Fruit fly (Drosophila melanogaster) whole organism, prepupa: ENCODE data around the gene CG18788.

Source experiments
- CG15336 ChIP-seq: fragments of 200-800 bp; sonication (Bioruptor generic); IDR thresholded peaks from 2 replicates; pipeline ENCODE4 v1.3.6; 2022; ENCODE audit warnings: missing biosample characterization, missing genetic modification characterization
- cyc ChIP-seq: fragments of 200-800 bp; sonication (Bioruptor generic); optimal IDR thresholded peaks from 3 replicates; lab custom pipeline; 2016; ENCODE audit warnings: missing biosample characterization, missing genetic modification characterization

DNA sequence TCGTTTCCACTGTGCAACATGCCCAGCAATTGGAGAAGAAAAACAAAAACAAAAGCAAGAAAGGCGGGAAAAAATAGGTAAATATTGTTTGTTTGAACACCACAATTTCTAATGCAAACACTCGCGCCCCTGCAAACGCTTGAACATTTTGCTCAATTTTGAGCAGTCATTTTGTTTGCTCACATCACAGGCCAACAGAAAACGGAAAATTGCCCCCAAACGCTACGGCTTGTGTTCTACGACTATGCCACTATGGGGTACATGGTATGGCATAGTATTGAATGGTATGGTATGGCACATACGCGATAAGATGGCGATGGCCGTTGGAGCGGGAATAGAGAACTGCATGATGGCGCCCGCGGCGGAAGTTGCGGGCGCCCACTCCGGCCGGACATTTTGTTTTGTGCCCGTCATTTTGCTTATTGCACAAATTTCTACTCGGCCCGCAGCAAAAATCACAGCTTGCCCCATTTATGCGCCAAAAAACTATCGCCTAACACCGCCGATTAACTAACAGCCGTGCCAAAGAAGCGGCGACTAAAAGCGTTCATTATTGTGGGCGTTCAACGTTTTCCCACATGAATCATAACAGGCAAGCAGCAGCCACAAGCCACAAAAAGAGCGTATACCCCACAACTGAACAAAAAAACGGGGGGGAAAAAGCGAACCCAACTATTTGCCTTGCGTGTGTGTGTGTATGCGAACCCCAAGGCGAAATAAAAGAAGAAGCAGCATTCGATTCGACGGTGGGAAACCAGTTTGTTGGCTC, 29.6 kb upstream of the CG18788 start:
- TF ChIP-seq CG15336 (GFP tag; lab: Robert Waterston, UW) (no peak), cyc (GFP tag; lab: Kevin White, UChicago) (no peak)
